Fruit fly (Drosophila melanogaster): ENCODE results near the gene Tdh.
A peak's percentile ranks its signal among the peaks of the same experiment; 100 is the strongest.

Tdh gene

DNA sequence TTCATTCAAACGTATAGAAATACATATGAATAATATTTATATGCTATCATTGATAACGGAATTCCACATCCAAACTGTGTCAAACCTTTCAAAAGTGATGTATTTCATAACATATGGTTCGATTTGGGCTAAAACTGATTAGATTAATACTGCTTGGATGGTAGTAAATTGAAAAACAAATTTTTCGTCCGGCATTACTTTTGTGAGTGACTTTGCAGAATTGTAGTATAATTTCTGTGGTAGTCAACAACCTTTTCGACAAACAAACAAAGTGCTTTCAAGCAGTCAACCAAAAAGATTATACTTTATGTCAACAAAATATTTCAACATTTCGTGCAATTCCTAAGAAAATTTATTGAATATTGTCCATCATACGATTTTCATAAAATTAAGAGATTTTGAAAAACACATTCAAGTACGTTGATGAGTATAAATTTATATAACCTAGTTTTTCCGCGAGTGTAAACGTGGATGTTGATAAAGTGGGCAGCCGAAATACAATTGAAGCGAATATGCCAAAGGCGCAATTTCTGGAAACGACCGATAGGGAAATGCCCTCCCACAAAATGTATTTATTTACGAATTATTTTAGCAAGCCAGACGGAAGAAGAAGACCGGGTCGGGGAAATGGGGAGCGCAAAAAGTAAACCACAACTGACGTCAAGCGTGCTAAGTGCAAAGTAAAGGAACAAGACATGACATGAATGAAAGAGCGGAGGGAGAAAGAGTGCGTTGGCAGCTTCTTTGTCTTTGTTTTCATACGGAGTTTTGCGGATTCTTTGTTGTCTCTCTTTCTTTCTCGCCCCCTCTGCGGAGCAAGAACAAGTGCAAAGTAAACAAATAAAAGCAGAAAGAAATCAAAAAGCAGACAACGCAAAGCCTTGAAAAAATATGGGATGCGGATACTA, 51.4 kb downstream of the Tdh start (continued):
- TF ChIP-seq CG9876 (GFP tag; optimal IDR thresholded peaks at IDR 0.05) (no peak), CG4404 (GFP tag; IDR thresholded peaks at IDR 0.05) (no peak), nerfin-2 (GFP tag; IDR thresholded peaks at IDR 0.05; ENCODE audit: partially characterized antibody) (no peak), yki (optimal IDR thresholded peaks at IDR 0.05) (no peak), ara (GFP tag; IDR thresholded peaks at IDR 0.05) (0 out of 2 replicates have a peak, but pooled peaks have one; percentile 22), Aef1 (GFP tag; IDR thresholded peaks at IDR 0.05) (0 out of 3 replicates have a peak, but pooled peaks have one; percentile 13), Sox102F (GFP tag; optimal IDR thresholded peaks at IDR 0.05) (peak; percentile 41), jing (GFP tag; optimal IDR thresholded peaks at IDR 0.05) (no peak), vvl (GFP tag; IDR thresholded peaks at IDR 0.05) (no peak), nom (GFP tag; optimal IDR thresholded peaks at IDR 0.05) (peak; percentile 92), CG18599 (GFP tag; optimal IDR thresholded peaks at IDR 0.05) (no peak), Optix (GFP tag; IDR thresholded peaks at IDR 0.05) (no peak), CG6854 (GFP tag; optimal IDR thresholded peaks at IDR 0.05) (no peak), Hey (tag; optimal IDR thresholded peaks at IDR 0.05) (no peak), CG5953 (GFP tag; IDR thresholded peaks at IDR 0.05) (no peak), CG9797 (GFP tag; optimal IDR thresholded peaks at IDR 0.05) (no peak), CG16815 (GFP tag; optimal IDR thresholded peaks at IDR 0.05) (no peak), CG2712 (tag; optimal IDR thresholded peaks at IDR 0.05) (peak; percentile 33), p53 (GFP tag; optimal IDR thresholded peaks at IDR 0.05) (peak; percentile 69), CG6813 (GFP tag; optimal IDR thresholded peaks at IDR 0.05) (peak; percentile 22), ssp (GFP tag; IDR thresholded peaks at IDR 0.05) (no peak), CG12155 (GFP tag; optimal IDR thresholded peaks at IDR 0.05) (peak; percentile 20), sc (optimal IDR thresholded peaks at IDR 0.05) (no peak), sc (GFP tag; optimal IDR thresholded peaks at IDR 0.05) (no peak), CG18011 (GFP tag; optimal IDR thresholded peaks at IDR 0.05) (no peak), CG12236 (GFP tag; optimal IDR thresholded peaks at IDR 0.05) (no peak), fd64A (GFP tag; optimal IDR thresholded peaks at IDR 0.05) (no peak), ac (GFP tag; optimal IDR thresholded peaks at IDR 0.05) (no peak), Six4 (GFP tag; optimal IDR thresholded peaks at IDR 0.05) (peak; percentile 25), CG17802 (tag; optimal IDR thresholded peaks at IDR 0.05) (no peak), Hand (GFP tag; optimal IDR thresholded peaks at IDR 0.05) (peak; percentile 22), Pdp1 (GFP tag; optimal IDR thresholded peaks at IDR 0.05) (peak in 1 of 2 experiments; percentile 62), gcm (GFP tag; optimal IDR thresholded peaks at IDR 0.05) (no peak), CG12391 (tag; optimal IDR thresholded peaks at IDR 0.05) (peak; percentile 29), psq (GFP tag; optimal IDR thresholded peaks at IDR 0.05) (peak; percentile 87), MESR4 (GFP tag; optimal IDR thresholded peaks at IDR 0.05) (no peak), disco-r (GFP tag; optimal IDR thresholded peaks at IDR 0.05) (no peak), CG8944 (GFP tag; optimal IDR thresholded peaks at IDR 0.05) (no peak), kah (GFP tag; optimal IDR thresholded peaks at IDR 0.05) (no peak), slou (GFP tag; optimal IDR thresholded peaks at IDR 0.05) (no peak), ERR (GFP tag; optimal IDR thresholded peaks at IDR 0.05) (no peak), Elba2 (GFP tag; optimal IDR thresholded peaks at IDR 0.05) (no peak), shn (GFP tag; optimal IDR thresholded peaks at IDR 0.05) (peak; percentile 57), bowl (GFP tag; IDR thresholded peaks at IDR 0.05) (no peak), tio (GFP tag; optimal IDR thresholded peaks at IDR 0.05) (peak; percentile 21), TFAM (GFP tag; optimal IDR thresholded peaks at IDR 0.05) (no peak), Ets65A (GFP tag) (peak; percentile 74), pfk (GFP tag; optimal IDR thresholded peaks at IDR 0.05) (no peak), Hr39 (optimal IDR thresholded peaks at IDR 0.05) (no peak), HLH54F (GFP tag; optimal IDR thresholded peaks at IDR 0.05) (no peak)
